Worm (Caenorhabditis elegans) whole organism, young adult: Measurements from ENCODE around the gene srsx-10.

Source experiments
- F52B5.7 ChIP-seq: sonication (generic microtip); optimal IDR thresholded peaks from 2 replicates; lab custom pipeline; 2016; ENCODE audit warnings: mild to moderate bottlenecking, missing genetic modification characterization, missing compliant biosample characterization
- F57C9.4 ChIP-seq: sonication (generic microtip); optimal IDR thresholded peaks from 2 replicates; lab custom pipeline; 2017; ENCODE audit warnings: mild to moderate bottlenecking, missing genetic modification characterization, missing compliant biosample characterization
- bed-2 ChIP-seq: fragments of 200-800 bp; sonication (Bioruptor generic); IDR thresholded peaks from 2 replicates; pipeline ENCODE4 v1.3.6; 2022; ENCODE audit warnings: missing genetic modification reagents, missing genetic modification characterization, missing compliant biosample characterization
- ets-4 ChIP-seq: fragments of 200-800 bp; sonication (Bioruptor generic); optimal IDR thresholded peaks from 2 replicates; lab custom pipeline; 2018; ENCODE audit warnings: mild to moderate bottlenecking, missing genetic modification characterization, missing compliant biosample characterization

- TF ChIP-seq bed-2 (no peak), ets-4 (GFP tag; lab: Kevin White, UChicago) (no peak), F52B5.7 (tag; lab: Kevin White, UChicago) (no peak), F57C9.4 (no peak)
Measured at ce11 chrV:4974677-4975076, at the start of gene srsx-10.
